Worm (Caenorhabditis elegans): Measurements from ENCODE around the gene hlh-34.

hlh-34 gene

ce11 chrV:13715223-13715686 lies 8.1 kb upstream of the hlh-34 start, which contains the start of gene zipt-9 (continued):
- no peak for TF ChIP-seq xnd-1 (tag; optimal IDR thresholded peaks at IDR 0.05)
- 0 out of 2 replicates have a peak, but pooled peaks have one; percentile 51 for TF ChIP-seq ztf-25 (GFP tag; IDR thresholded peaks at IDR 0.05)
- TF ChIP-seq athp-1 (tag; optimal IDR thresholded peaks at IDR 0.05): no peak
- TF ChIP-seq lin-54 (GFP tag; optimal IDR thresholded peaks at IDR 0.05): peak; percentile 58
- no peak for TF ChIP-seq hmg-20 (GFP tag; IDR thresholded peaks at IDR 0.05)
- peak; percentile 60 for TF ChIP-seq madf-10 (tag; optimal IDR thresholded peaks at IDR 0.05)
- TF ChIP-seq sptf-2 (GFP tag; optimal IDR thresholded peaks at IDR 0.05): no peak
- peak; percentile 57 for TF ChIP-seq hmg-1.2 (GFP tag; IDR thresholded peaks at IDR 0.05)
- peak; percentile 22; the same call in 1 of the 2 replicates for TF ChIP-seq madf-8 (GFP tag; conservative IDR thresholded peaks at IDR 0.05)
- TF ChIP-seq ceh-91 (GFP tag; IDR thresholded peaks at IDR 0.05): peak; percentile 54
- no peak for TF ChIP-seq lin-26 (GFP tag; IDR thresholded peaks at IDR 0.05)
- peak; percentile 68 for TF ChIP-seq ztf-18 (tag; optimal IDR thresholded peaks at IDR 0.05)
- no peak for TF ChIP-seq mes-4 (tag; optimal IDR thresholded peaks at IDR 0.05)
- TF ChIP-seq K12H6.12 (tag; optimal IDR thresholded peaks at IDR 0.05): peak; percentile 64
- peak; percentile 80 for TF ChIP-seq dox-1 (GFP tag; IDR thresholded peaks at IDR 0.05)
- TF ChIP-seq F22D6.2 (tag; optimal IDR thresholded peaks at IDR 0.05): peak; percentile 23
- peak; percentile 66; the same call in 1 of the 2 replicates for TF ChIP-seq ztf-28 (GFP tag; IDR thresholded peaks at IDR 0.05)
- TF ChIP-seq snpc-3.4 (tag; optimal IDR thresholded peaks at IDR 0.05): no peak
- TF ChIP-seq nhr-120 (GFP tag; IDR thresholded peaks at IDR 0.05): no peak
- TF ChIP-seq snpc-4 (GFP tag; optimal IDR thresholded peaks at IDR 0.05): no peak
- peak in 2 of 4 experiments; percentile 16 to 63 for TF ChIP-seq snpc-4 (tag; optimal IDR thresholded peaks at IDR 0.05)
- TF ChIP-seq him-1 (tag; optimal IDR thresholded peaks at IDR 0.05): peak; percentile 24
- peak; percentile 60; the same call in 1 of the 2 replicates for TF ChIP-seq pbrm-1 (GFP tag; IDR thresholded peaks at IDR 0.05)
- TF ChIP-seq B0336.3 (GFP tag; IDR thresholded peaks at IDR 0.05): no peak
- peak; percentile 35 for TF ChIP-seq akir-1 (GFP tag; optimal IDR thresholded peaks at IDR 0.05)
- peak in 1 of 2 experiments; percentile 44 for TF ChIP-seq let-607 (tag; optimal IDR thresholded peaks at IDR 0.05)
- no peak for TF ChIP-seq C17E4.6 (GFP tag; IDR thresholded peaks at IDR 0.05)
- TF ChIP-seq rec-8 (tag; optimal IDR thresholded peaks at IDR 0.05): peak in 1 of 2 experiments; percentile 24
- TF ChIP-seq tbp1 (GFP tag; optimal IDR thresholded peaks at IDR 0.05): peak; percentile 36
- no peak for TF ChIP-seq nfya-2 (GFP tag; IDR thresholded peaks at IDR 0.05)
- peak; percentile 80 for TF ChIP-seq attf-5 (GFP tag; optimal IDR thresholded peaks at IDR 0.05)
- peak; percentile 98 for TF ChIP-seq ceh-100 (GFP tag; IDR thresholded peaks at IDR 0.05)
- no peak for TF ChIP-seq sdz-38 (tag; optimal IDR thresholded peaks at IDR 0.05)
- TF ChIP-seq aptf-3 (GFP tag; IDR thresholded peaks at IDR 0.05): no peak
- TF ChIP-seq mcd-1 (GFP tag; IDR thresholded peaks at IDR 0.05): peak; percentile 94
- TF ChIP-seq ceh-40 (GFP tag; IDR thresholded peaks at IDR 0.05): no peak
- no peak for TF ChIP-seq cebp-1 (GFP tag; IDR thresholded peaks at IDR 0.05)
- TF ChIP-seq cebp-1 (tag; optimal IDR thresholded peaks at IDR 0.05): no peak
- no peak for TF ChIP-seq gei-17 (GFP tag; optimal IDR thresholded peaks at IDR 0.05)
- TF ChIP-seq lsl-1 (GFP tag; optimal IDR thresholded peaks at IDR 0.05): peak; percentile 57
- TF ChIP-seq Y53G8AR.9 (GFP tag; conservative IDR thresholded peaks at IDR 0.05): no peak
- 0 out of 2 replicates have a peak, but pooled peaks have one; percentile 44 for TF ChIP-seq bed-2 (GFP tag; IDR thresholded peaks at IDR 0.05)
- peak; percentile 47; the same call in 1 of the 2 replicates for TF ChIP-seq D2030.7 (GFP tag; IDR thresholded peaks at IDR 0.05)
- no peak for TF ChIP-seq zim-3 (tag; optimal IDR thresholded peaks at IDR 0.05)

All from whole organism, young adult.